Fruit fly (Drosophila melanogaster) whole organism, embryonic: ENCODE data around the gene Nadsyn.

Experiments used
- Asciz ChIP-seq: fragments of 200-800 bp; sonication (Bioruptor generic); optimal IDR thresholded peaks from 2 replicates; lab custom pipeline; 2017; ENCODE audit warnings: missing biosample characterization, mild to moderate bottlenecking, missing genetic modification characterization, missing genetic modification reagents
- C15 ChIP-seq: fragments of 200-800 bp; sonication (Bioruptor generic); IDR thresholded peaks from 3 replicates; pipeline ENCODE4 v1.3.6; 2022; ENCODE audit warnings: missing biosample characterization, missing genetic modification characterization
- CG10147 ChIP-seq: fragments of 200-800 bp; sonication (Bioruptor generic); optimal IDR thresholded peaks from 2 replicates; lab custom pipeline; 2019; ENCODE audit warnings: missing biosample characterization, mild to moderate bottlenecking, missing genetic modification characterization, moderate library complexity
- CG12236 ChIP-seq: fragments of 200-800 bp; sonication (Bioruptor generic); optimal IDR thresholded peaks from 2 replicates; lab custom pipeline; 2016; ENCODE audit warnings: missing biosample characterization, missing genetic modification characterization
- CG12769 ChIP-seq: fragments of 200-800 bp; sonication (Bioruptor generic); optimal IDR thresholded peaks from 2 replicates; lab custom pipeline; 2019; ENCODE audit warnings: missing biosample characterization, mild to moderate bottlenecking, missing genetic modification characterization, moderate library complexity
- CG15011 ChIP-seq: fragments of 200-800 bp; sonication (Bioruptor generic); optimal IDR thresholded peaks from 3 replicates; lab custom pipeline; 2018; ENCODE audit warnings: missing biosample characterization, mild to moderate bottlenecking, missing genetic modification characterization
- CG15514 ChIP-seq: fragments of 200-800 bp; sonication (Bioruptor generic); optimal IDR thresholded peaks from 3 replicates; lab custom pipeline; 2017; ENCODE audit warnings: missing biosample characterization, missing genetic modification characterization, mild to moderate bottlenecking, moderate library complexity, missing genetic modification reagents
- CG16813 ChIP-seq: fragments of 200-800 bp; sonication (Bioruptor generic); IDR thresholded peaks from 3 replicates; pipeline ENCODE4 v1.3.6; 2022; ENCODE audit warnings: missing biosample characterization, missing genetic modification characterization; ENCODE audit not compliant: partially characterized antibody
- CG17568 ChIP-seq: fragments of 200-800 bp; sonication (Bioruptor generic); optimal IDR thresholded peaks from 2 replicates; lab custom pipeline; 2018; ENCODE audit warnings: missing biosample characterization, mild to moderate bottlenecking, missing genetic modification characterization, moderate library complexity
- CG17612 ChIP-seq: fragments of 200-800 bp; sonication (Bioruptor generic); IDR thresholded peaks from 2 replicates; pipeline ENCODE4 v1.3.6; 2022; ENCODE audit warnings: missing biosample characterization, missing genetic modification characterization
- CG18599 ChIP-seq: fragments of 200-800 bp; sonication (Bioruptor generic); optimal IDR thresholded peaks from 3 replicates; lab custom pipeline; 2017; ENCODE audit warnings: missing biosample characterization, missing genetic modification characterization, mild to moderate bottlenecking, moderate library complexity, missing genetic modification reagents
- CG2120 ChIP-seq: fragments of 200-800 bp; sonication (Bioruptor generic); optimal IDR thresholded peaks from 3 replicates; lab custom pipeline; 2016; ENCODE audit warnings: missing biosample characterization, missing genetic modification characterization
- CG32532 ChIP-seq: fragments of 200-800 bp; sonication (Bioruptor generic); IDR thresholded peaks from 2 replicates; pipeline ENCODE4 v1.3.6; 2022; ENCODE audit warnings: missing biosample characterization, missing genetic modification characterization
- CG3281 ChIP-seq: fragments of 200-800 bp; sonication (Bioruptor generic); optimal IDR thresholded peaks from 3 replicates; lab custom pipeline; 2017; ENCODE audit warnings: missing biosample characterization, mild to moderate bottlenecking, missing genetic modification characterization
- CG34376 ChIP-seq: fragments of 200-800 bp; sonication (Bioruptor generic); optimal IDR thresholded peaks from 2 replicates; lab custom pipeline; 2018; ENCODE audit warnings: missing biosample characterization, mild to moderate bottlenecking, missing genetic modification characterization
- CG3847 ChIP-seq: fragments of 200-800 bp; sonication (Bioruptor generic); IDR thresholded peaks from 2 replicates; pipeline ENCODE4 v1.3.6; 2022; ENCODE audit warnings: missing biosample characterization, missing genetic modification characterization
- CG7786 ChIP-seq: fragments of 200-800 bp; sonication (Bioruptor generic); optimal IDR thresholded peaks from 2 replicates; lab custom pipeline; 2016; ENCODE audit warnings: missing biosample characterization, missing genetic modification characterization
- CG7839 ChIP-seq: fragments of 200-800 bp; sonication (Bioruptor generic); optimal IDR thresholded peaks from 3 replicates; lab custom pipeline; 2018; ENCODE audit warnings: missing biosample characterization, mild to moderate bottlenecking, missing genetic modification characterization, moderate library complexity
- CG8478 ChIP-seq: fragments of >200 bp; optimal IDR thresholded peaks from 2 replicates; lab custom pipeline; 2018
- CG9727 ChIP-seq: fragments of 200-800 bp; sonication (Bioruptor generic); optimal IDR thresholded peaks from 3 replicates; lab custom pipeline; 2017; ENCODE audit warnings: missing biosample characterization, mild to moderate bottlenecking, missing genetic modification characterization
- CG9932 ChIP-seq: fragments of 200-800 bp; sonication (Bioruptor generic); IDR thresholded peaks from 2 replicates; pipeline ENCODE4 v1.3.6; 2022; ENCODE audit warnings: missing biosample characterization, missing genetic modification characterization
- D19B ChIP-seq: fragments of 200-800 bp; sonication (Bioruptor generic); optimal IDR thresholded peaks from 2 replicates; lab custom pipeline; 2017; ENCODE audit warnings: missing biosample characterization, mild to moderate bottlenecking, missing genetic modification characterization
- Dad ChIP-seq: fragments of 200-800 bp; sonication (Bioruptor generic); optimal IDR thresholded peaks from 3 replicates; lab custom pipeline; 2016; ENCODE audit warnings: missing biosample characterization, missing genetic modification characterization
- Dp ChIP-seq: fragments of 200-800 bp; sonication (Bioruptor generic); optimal IDR thresholded peaks from 2 replicates; lab custom pipeline; 2018; ENCODE audit warnings: missing biosample characterization, mild to moderate bottlenecking, missing genetic modification characterization, moderate library complexity
- Fer1 ChIP-seq: fragments of 200-800 bp; sonication (Bioruptor generic); optimal IDR thresholded peaks from 2 replicates; lab custom pipeline; 2017; ENCODE audit warnings: missing biosample characterization, mild to moderate bottlenecking, missing genetic modification characterization
- Hand ChIP-seq: fragments of 200-800 bp; sonication (Bioruptor generic); optimal IDR thresholded peaks from 2 replicates; lab custom pipeline; 2017; ENCODE audit warnings: mild to moderate bottlenecking, missing biosample characterization, missing genetic modification reagents, missing genetic modification characterization
- Hey ChIP-seq: fragments of 200-800 bp; sonication (Bioruptor generic); optimal IDR thresholded peaks from 3 replicates; lab custom pipeline; 2018; ENCODE audit warnings: missing biosample characterization, mild to moderate bottlenecking, missing genetic modification characterization
- HmgZ ChIP-seq: fragments of 200-800 bp; sonication (Bioruptor generic); optimal IDR thresholded peaks from 2 replicates; lab custom pipeline; 2018; ENCODE audit warnings: missing biosample characterization, mild to moderate bottlenecking, missing genetic modification characterization
- Spps ChIP-seq: fragments of 200-800 bp; sonication (Bioruptor generic); optimal IDR thresholded peaks from 2 replicates; lab custom pipeline; 2018; ENCODE audit warnings: missing biosample characterization, mild to moderate bottlenecking, missing genetic modification characterization
- ash1 ChIP-seq: fragments of 200-800 bp; sonication (Bioruptor generic); optimal IDR thresholded peaks from 2 replicates; lab custom pipeline; 2018; ENCODE audit warnings: missing biosample characterization, mild to moderate bottlenecking, missing genetic modification characterization
- bcd ChIP-seq: fragments of 200-800 bp; sonication (Bioruptor generic); optimal IDR thresholded peaks from 2 replicates; lab custom pipeline; 2017; ENCODE audit warnings: missing biosample characterization, mild to moderate bottlenecking, missing genetic modification characterization
- cg ChIP-seq: fragments of 200-800 bp; sonication (Bioruptor generic); optimal IDR thresholded peaks from 3 replicates; lab custom pipeline; 2019; ENCODE audit warnings: missing biosample characterization, mild to moderate bottlenecking, missing genetic modification characterization, moderate library complexity
- dan ChIP-seq: fragments of 200-800 bp; sonication (Bioruptor generic); IDR thresholded peaks from 2 replicates; pipeline ENCODE4 v1.3.6; 2022; ENCODE audit warnings: missing biosample characterization, missing genetic modification characterization
- gem ChIP-seq: fragments of 200-800 bp; sonication (Bioruptor generic); optimal IDR thresholded peaks from 2 replicates; lab custom pipeline; 2019; ENCODE audit warnings: missing biosample characterization, mild to moderate bottlenecking, missing genetic modification characterization, moderate library complexity
- grn ChIP-seq: fragments of 200-800 bp; sonication (Bioruptor generic); optimal IDR thresholded peaks from 3 replicates; lab custom pipeline; 2017; ENCODE audit warnings: missing biosample characterization, missing genetic modification characterization
- hb ChIP-seq: fragments of 200-800 bp; sonication (Bioruptor generic); IDR thresholded peaks from 3 replicates; pipeline ENCODE4 v1.3.6; 2022; ENCODE audit warnings: missing biosample characterization, missing genetic modification characterization; ENCODE audit not compliant: partially characterized antibody
- jumu ChIP-seq: fragments of 200-800 bp; sonication (Bioruptor generic); optimal IDR thresholded peaks from 3 replicates; lab custom pipeline; 2016; ENCODE audit warnings: missing biosample characterization, missing genetic modification characterization
- lab ChIP-seq: fragments of 200-800 bp; sonication (Bioruptor generic); optimal IDR thresholded peaks from 3 replicates; lab custom pipeline; 2017; ENCODE audit warnings: missing biosample characterization, missing genetic modification characterization, mild to moderate bottlenecking, moderate library complexity, missing genetic modification reagents
- lov ChIP-seq, 2 experiments: fragments of 200-800 bp in 1 of 2; fragments of >200 bp in 1 of 2; sonication (Bioruptor generic) in 1 of 2; IDR thresholded peaks in 1 of 2; optimal IDR thresholded peaks in 1 of 2; 2 replicates in 1 of 2; 3 replicates in 1 of 2; pipeline versions ENCODE4 v1.3.6 to Lab custom; 2017 to 2022; ENCODE audit warnings: missing biosample characterization in 1 of 2, missing genetic modification characterization in 1 of 2
- mam ChIP-seq: fragments of 200-800 bp; sonication (Bioruptor generic); optimal IDR thresholded peaks from 3 replicates; lab custom pipeline; 2016; ENCODE audit warnings: missing biosample characterization, missing genetic modification characterization
- nmo ChIP-seq: fragments of 200-800 bp; sonication (Bioruptor generic); optimal IDR thresholded peaks from 2 replicates; lab custom pipeline; 2018; ENCODE audit warnings: missing biosample characterization, mild to moderate bottlenecking, missing genetic modification characterization, moderate library complexity
- oc ChIP-seq: fragments of 200-800 bp; sonication (Bioruptor generic); optimal IDR thresholded peaks from 2 replicates; lab custom pipeline; 2018; ENCODE audit warnings: missing biosample characterization, mild to moderate bottlenecking, missing genetic modification characterization, moderate library complexity
- scrt ChIP-seq: fragments of 200-800 bp; sonication (Bioruptor generic); optimal IDR thresholded peaks from 2 replicates; lab custom pipeline; 2018; ENCODE audit warnings: missing biosample characterization, mild to moderate bottlenecking, missing genetic modification characterization, moderate library complexity
- sens ChIP-seq: fragments of 200-800 bp; sonication (Bioruptor generic); peaks from one replicate; lab custom pipeline; 2016; ENCODE audit warnings: missing biosample characterization, missing genetic modification characterization
- slou ChIP-seq: fragments of 200-800 bp; sonication (Bioruptor generic); optimal IDR thresholded peaks from 3 replicates; lab custom pipeline; 2016; ENCODE audit warnings: missing biosample characterization, missing genetic modification characterization
- sug ChIP-seq: fragments of 200-800 bp; optimal IDR thresholded peaks from 2 replicates; lab custom pipeline; 2019; ENCODE audit warnings: missing biosample characterization, mild to moderate bottlenecking, missing genetic modification characterization, moderate library complexity
- vfl ChIP-seq: fragments of 200-800 bp; sonication (Bioruptor generic); optimal IDR thresholded peaks from 2 replicates; lab custom pipeline; 2016; ENCODE audit warnings: missing biosample characterization, missing genetic modification characterization
- zfh2 ChIP-seq: fragments of 200-800 bp; sonication (Bioruptor generic); optimal IDR thresholded peaks from 2 replicates; lab custom pipeline; 2016; ENCODE audit warnings: missing biosample characterization, missing genetic modification characterization

Gene Nadsyn

DNA sequence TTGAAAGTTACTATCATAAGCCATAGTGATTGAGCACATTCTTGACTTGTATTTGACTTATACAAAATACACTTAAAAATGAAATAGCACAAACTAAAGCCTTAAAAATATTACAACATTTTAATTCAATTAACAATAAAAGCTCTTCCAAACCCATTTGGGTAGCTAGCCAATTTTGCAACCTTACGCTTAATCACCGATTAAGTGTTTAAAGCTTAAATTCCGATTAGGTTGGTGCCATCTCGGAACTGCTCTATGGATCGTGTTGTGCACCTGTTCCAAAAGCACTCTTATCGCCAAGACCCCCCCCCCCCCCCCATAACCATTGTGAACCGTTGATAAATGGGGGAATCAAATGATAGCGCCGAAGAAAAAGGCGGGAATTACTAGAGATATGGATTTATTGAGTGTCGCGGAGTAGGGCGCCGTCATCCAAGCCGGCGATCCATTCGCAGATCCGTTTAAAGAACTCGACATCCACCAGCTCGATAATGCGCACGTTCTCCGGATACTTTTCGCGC, 40.1 kb downstream of the Nadsyn start (continued):
- TF ChIP-seq HmgZ (tag; lab: Kevin White, UChicago) (peak; percentile 20), slou (GFP tag; lab: Kevin White, UChicago) (no peak), Spps (tag; lab: Kevin White, UChicago) (no peak), CG34376 (GFP tag; lab: Kevin White, UChicago) (peak; percentile 3), Hey (tag; lab: Kevin White, UChicago) (peak; percentile 5), Asciz (no peak), Dad (GFP tag; lab: Kevin White, UChicago) (no peak), CG17568 (GFP tag; lab: Kevin White, UChicago) (no peak), jumu (no peak), D19B (no peak), CG16813 (GFP tag; lab: Robert Waterston, UW) (no peak), CG2120 (no peak), grn (GFP tag; lab: Kevin White, UChicago) (peak; percentile 44), sug (tag; lab: Kevin White, UChicago) (peak; percentile 27), dan (GFP tag; lab: Robert Waterston, UW) (no peak), CG8478 (lab: Kevin White, UChicago) (no peak), Dp (GFP tag; lab: Kevin White, UChicago) (peak; percentile 9), CG15514 (peak; percentile 2), CG17612 (GFP tag; lab: Robert Waterston, UW) (no peak)

DNA sequence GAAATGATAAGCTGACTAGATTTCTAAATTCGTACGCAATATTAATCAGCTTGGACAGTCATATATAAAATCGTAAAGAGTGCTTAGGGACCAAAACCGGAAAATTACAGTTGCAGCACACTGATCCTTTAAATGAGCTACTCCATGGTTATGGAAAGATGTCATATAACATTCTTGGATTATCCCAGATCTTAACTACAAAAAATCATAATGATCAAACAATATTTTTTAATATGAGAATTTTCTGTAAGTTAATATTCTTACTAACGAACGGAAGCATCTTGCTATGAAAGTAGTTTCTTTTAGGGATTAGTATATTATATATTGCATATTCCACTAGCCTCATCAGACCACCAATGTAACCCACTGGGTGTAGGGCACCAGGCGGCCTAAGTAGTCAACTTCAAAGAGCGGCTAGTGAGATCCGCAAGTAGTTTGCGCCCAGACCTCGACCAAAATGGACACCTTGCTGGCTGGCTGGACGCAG, 41.6 kb downstream of the Nadsyn start, which contains the start of gene CG11162:
Gene CG11162, plus strand, starts transcription at position 437 of the 487 bp plus-strand sequence.
- no peak for TF ChIP-seq ash1
- peak; percentile 40 for TF ChIP-seq CG9932 (GFP tag; lab: Robert Waterston, UW)
- TF ChIP-seq gem (tag; lab: Kevin White, UChicago), result peak; percentile 40
- no peak for TF ChIP-seq CG34376 (GFP tag; lab: Kevin White, UChicago)
- 0 out of 2 replicates have a peak, but pooled peaks have one; percentile 13 for TF ChIP-seq CG3847 (GFP tag; lab: Robert Waterston, UW)
- TF ChIP-seq scrt (GFP tag; lab: Kevin White, UChicago), result peak; percentile 38
- peak; percentile 72 for TF ChIP-seq CG3281 (GFP tag; lab: Kevin White, UChicago)
- peak; percentile 26; the same call in 1 of the 2 replicates for TF ChIP-seq CG32532 (GFP tag; lab: Robert Waterston, UW)
- TF ChIP-seq CG7839 (tag; lab: Kevin White, UChicago), result peak; percentile 34
- peak; percentile 24 for TF ChIP-seq bcd (GFP tag; lab: Kevin White, UChicago)
- peak; percentile 36 for TF ChIP-seq Hand
- TF ChIP-seq Fer1 (GFP tag; lab: Kevin White, UChicago), result peak; percentile 63
- no peak for TF ChIP-seq cg (GFP tag; lab: Kevin White, UChicago)
- TF ChIP-seq HmgZ (tag; lab: Kevin White, UChicago), result peak; percentile 3
- no peak for TF ChIP-seq nmo (GFP tag; lab: Kevin White, UChicago)
- no peak for TF ChIP-seq hb (GFP tag; lab: Robert Waterston, UW)
- peak; percentile 85 for TF ChIP-seq CG2120
- peak; percentile 41 for TF ChIP-seq CG10147 (GFP tag; lab: Kevin White, UChicago)
- TF ChIP-seq CG7786, result peak; percentile 28
- TF ChIP-seq CG15011, result peak; percentile 26
- no peak for TF ChIP-seq oc (tag; lab: Kevin White, UChicago)
- no peak for TF ChIP-seq C15
- TF ChIP-seq CG12769, result no peak
- no peak for TF ChIP-seq lov (optimal IDR thresholded peaks at IDR 0.05; lab: Kevin White, UChicago)
- TF ChIP-seq lov (GFP tag; IDR thresholded peaks at IDR 0.05; lab: Robert Waterston, UW), result no peak
- no peak for TF ChIP-seq CG12236 (GFP tag; lab: Kevin White, UChicago)
- TF ChIP-seq sens (GFP tag; lab: Kevin White, UChicago), result peak; percentile 7
- TF ChIP-seq zfh2 (GFP tag; lab: Kevin White, UChicago), result peak; percentile 49
- no peak for TF ChIP-seq vfl (GFP tag; lab: Kevin White, UChicago)
- peak; percentile 2 for TF ChIP-seq CG15514
- peak; percentile 41 for TF ChIP-seq mam (GFP tag; lab: Kevin White, UChicago)
- TF ChIP-seq D19B, result peak; percentile 52
- peak; percentile 36 for TF ChIP-seq CG9727 (GFP tag; lab: Kevin White, UChicago)
- TF ChIP-seq lab, result peak; percentile 70
- peak; percentile 86 for TF ChIP-seq CG18599 (GFP tag; lab: Kevin White, UChicago)
